Fruit fly (Drosophila melanogaster) whole organism, adult: ENCODE data around the gene bdl.

ENCODE experiments used
- CG11617 ChIP-seq: fragments of 200-800 bp; sonication (Bioruptor generic); optimal IDR thresholded peaks from 2 replicates; lab custom pipeline; 2017; ENCODE audit warnings: mild to moderate bottlenecking, missing biosample characterization, missing genetic modification reagents, missing genetic modification characterization
- CG12768 ChIP-seq: fragments of 200-800 bp; sonication (Bioruptor generic); optimal IDR thresholded peaks from 2 replicates; lab custom pipeline; 2017; ENCODE audit warnings: missing biosample characterization, missing genetic modification characterization, mild to moderate bottlenecking, moderate library complexity, missing genetic modification reagents
- CG14711 ChIP-seq: fragments of 200-800 bp; sonication (Bioruptor generic); optimal IDR thresholded peaks from 2 replicates; lab custom pipeline; 2018; ENCODE audit warnings: missing biosample characterization, mild to moderate bottlenecking, missing genetic modification characterization, moderate library complexity
- CG1620 ChIP-seq: fragments of 200-800 bp; sonication (Bioruptor generic); optimal IDR thresholded peaks from 2 replicates; lab custom pipeline; 2016; ENCODE audit warnings: missing biosample characterization, missing genetic modification characterization
- CG33017 ChIP-seq: fragments of 200-800 bp; sonication (Bioruptor generic); optimal IDR thresholded peaks from 2 replicates; lab custom pipeline; 2018; ENCODE audit warnings: missing biosample characterization, mild to moderate bottlenecking, missing genetic modification characterization, moderate library complexity
- CG5204 ChIP-seq: fragments of 200-800 bp; sonication (Bioruptor generic); optimal IDR thresholded peaks from 2 replicates; lab custom pipeline; 2016; ENCODE audit warnings: missing biosample characterization, missing genetic modification characterization
- CG7045 ChIP-seq: fragments of 200-800 bp; sonication (Bioruptor generic); optimal IDR thresholded peaks from 2 replicates; lab custom pipeline; 2017; ENCODE audit warnings: missing biosample characterization, mild to moderate bottlenecking, missing genetic modification characterization
- CG7101 ChIP-seq: fragments of 200-800 bp; sonication (Bioruptor generic); optimal IDR thresholded peaks from 2 replicates; lab custom pipeline; 2018; ENCODE audit warnings: missing biosample characterization, mild to moderate bottlenecking, missing genetic modification characterization, moderate library complexity
- Clk ChIP-seq: fragments of 200-800 bp; sonication (Bioruptor generic); optimal IDR thresholded peaks from 2 replicates; lab custom pipeline; 2017; ENCODE audit warnings: missing biosample characterization, missing genetic modification characterization
- Crg-1 ChIP-seq: fragments of 200-800 bp; sonication (Bioruptor generic); optimal IDR thresholded peaks from 2 replicates; lab custom pipeline; 2016; ENCODE audit warnings: missing biosample characterization, missing genetic modification characterization
- Hr96 ChIP-seq: fragments of 200-800 bp; sonication (Bioruptor generic); optimal IDR thresholded peaks from 2 replicates; lab custom pipeline; 2016; ENCODE audit warnings: missing biosample characterization, missing genetic modification characterization
- Mnt ChIP-seq: fragments of 200-800 bp; sonication (Bioruptor generic); optimal IDR thresholded peaks from 2 replicates; lab custom pipeline; 2016; ENCODE audit warnings: missing biosample characterization, mild to moderate bottlenecking, missing genetic modification characterization
- bab1 ChIP-seq: fragments of 200-800 bp; sonication (Bioruptor generic); optimal IDR thresholded peaks from 3 replicates; lab custom pipeline; 2019; ENCODE audit warnings: missing biosample characterization, mild to moderate bottlenecking, missing genetic modification characterization, moderate library complexity
- cic ChIP-seq: fragments of 200-800 bp; sonication (Bioruptor generic); optimal IDR thresholded peaks from 2 replicates; lab custom pipeline; 2017; ENCODE audit warnings: missing biosample characterization, mild to moderate bottlenecking, missing genetic modification characterization, moderate library complexity
- cnc ChIP-seq, 2 experiments: fragments of >200 bp; optimal IDR thresholded peaks; 2 replicates each; lab custom pipeline; 2017
- ovo ChIP-seq: fragments of 200-800 bp; sonication (Bioruptor generic); optimal IDR thresholded peaks from 2 replicates; lab custom pipeline; 2016; ENCODE audit warnings: missing biosample characterization, missing genetic modification characterization
- pad ChIP-seq: fragments of 200-800 bp; sonication (Bioruptor generic); optimal IDR thresholded peaks from 3 replicates; lab custom pipeline; 2017; ENCODE audit warnings: missing biosample characterization, missing genetic modification characterization, mild to moderate bottlenecking, moderate library complexity, missing genetic modification reagents
- tj ChIP-seq: fragments of 200-800 bp; sonication (Bioruptor generic); optimal IDR thresholded peaks from 3 replicates; lab custom pipeline; 2017; ENCODE audit warnings: missing biosample characterization, mild to moderate bottlenecking, missing genetic modification characterization, moderate library complexity
- toe ChIP-seq: fragments of 200-800 bp; sonication (Bioruptor generic); optimal IDR thresholded peaks from 2 replicates; lab custom pipeline; 2016; ENCODE audit warnings: missing biosample characterization, missing genetic modification characterization

The bdl gene

DNA sequence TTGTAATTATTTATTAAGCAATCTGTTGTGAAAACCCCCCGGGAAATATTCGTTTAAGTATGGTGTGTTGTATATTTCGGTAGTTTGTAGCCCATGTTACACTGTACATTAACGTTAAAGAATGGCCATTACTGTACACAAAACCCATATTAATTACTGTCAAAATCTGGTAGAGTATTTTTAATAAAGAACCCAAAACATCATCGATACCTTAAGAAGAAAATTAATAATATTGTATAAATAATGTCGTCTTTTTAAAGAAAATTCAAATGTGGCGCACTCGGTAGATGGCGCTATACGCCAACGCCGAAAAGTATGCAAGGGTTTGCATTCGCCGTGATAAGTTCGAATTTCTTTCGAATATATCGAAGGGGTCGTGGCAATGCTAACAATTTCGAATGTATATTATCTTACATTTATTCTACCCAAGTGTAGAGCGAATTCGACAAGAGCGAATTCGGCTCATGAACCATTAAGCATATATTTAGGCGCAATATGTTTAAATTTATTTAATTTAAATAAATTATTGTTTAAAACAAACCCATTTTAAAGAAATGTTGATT lies 21.3 kb downstream of the bdl start:
- TF ChIP-seq pad (peak; percentile 8), CG7101 (tag; lab: Kevin White, UChicago) (peak; percentile 2), Hr96 (GFP tag; lab: Kevin White, UChicago) (no peak), CG11617 (no peak), CG14711 (tag; lab: Kevin White, UChicago) (no peak), tj (GFP tag; lab: Kevin White, UChicago) (no peak), CG1620 (GFP tag; lab: Kevin White, UChicago) (no peak), Crg-1 (GFP tag; lab: Kevin White, UChicago) (no peak), CG33017 (tag; lab: Kevin White, UChicago) (no peak), bab1 (GFP tag; lab: Kevin White, UChicago) (peak; percentile 52), CG5204 (GFP tag; lab: Kevin White, UChicago) (no peak)

DNA sequence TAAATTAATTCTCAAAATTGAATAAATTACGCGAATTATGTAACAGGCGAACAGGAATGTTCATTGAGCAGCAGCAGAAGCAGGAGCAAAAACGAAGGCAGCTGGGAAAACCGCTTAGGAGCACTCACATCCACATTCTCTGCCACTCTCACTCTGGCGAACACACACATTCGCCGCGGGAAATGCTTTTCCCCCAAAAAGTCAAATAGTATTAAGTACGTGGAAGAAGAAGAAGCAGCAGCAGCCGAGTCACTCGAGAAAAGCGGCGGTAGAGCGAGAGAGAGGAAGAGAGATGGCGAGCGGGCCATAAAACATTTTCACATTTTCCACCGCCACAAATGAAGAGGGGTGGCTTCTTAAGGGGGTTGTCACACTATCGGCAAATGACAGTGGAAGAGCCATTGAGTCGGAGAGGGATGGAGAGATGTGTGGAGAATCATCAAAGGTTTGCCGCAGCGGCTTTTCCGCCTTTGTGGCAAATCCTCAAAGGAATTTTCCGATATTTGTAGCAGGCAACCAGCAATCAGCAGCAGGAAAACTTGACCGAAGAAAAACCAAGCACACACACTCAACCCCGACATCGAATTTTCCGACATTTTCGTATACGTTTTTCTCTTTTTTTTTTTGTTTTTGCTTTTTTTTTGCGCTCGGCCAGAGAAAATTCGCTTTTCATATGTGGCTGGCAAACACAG lies 22.4 kb downstream of the bdl start:
- no peak for TF ChIP-seq CG1620 (GFP tag; lab: Kevin White, UChicago)
- TF ChIP-seq pad: peak; percentile 14
- TF ChIP-seq CG14711 (tag; lab: Kevin White, UChicago): no peak
- TF ChIP-seq Hr96 (GFP tag; lab: Kevin White, UChicago): peak; percentile 9

DNA sequence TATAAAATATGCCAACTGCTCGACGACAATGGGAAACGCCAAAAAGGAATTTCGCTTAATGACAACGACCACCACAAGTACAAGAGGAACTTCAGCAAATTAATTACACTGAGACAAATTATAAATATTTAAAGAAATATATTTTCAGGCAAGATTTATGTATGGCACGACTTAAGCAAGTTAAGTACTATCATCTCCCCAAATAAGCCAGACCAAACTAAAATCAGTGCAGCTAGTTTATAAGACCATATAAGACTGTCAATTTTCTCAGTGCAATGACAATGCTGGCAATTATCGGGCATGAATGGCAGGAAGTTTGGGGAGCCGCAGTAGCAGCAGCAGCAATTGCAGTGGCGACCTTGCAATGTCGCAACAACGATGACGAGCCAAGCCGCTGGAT lies 24.2 kb downstream of the bdl start:
- TF ChIP-seq ovo (GFP tag; lab: Kevin White, UChicago): no peak
- TF ChIP-seq tj (GFP tag; lab: Kevin White, UChicago): no peak
- TF ChIP-seq cic (GFP tag; lab: Kevin White, UChicago): no peak
- TF ChIP-seq CG5204 (GFP tag; lab: Kevin White, UChicago): no peak
- TF ChIP-seq toe (GFP tag; lab: Kevin White, UChicago): no peak
- TF ChIP-seq CG11617: no peak
- no peak for TF ChIP-seq cnc (optimal IDR thresholded peaks at IDR 0.05; lab: Kevin White, UChicago)
- no peak for TF ChIP-seq Clk (GFP tag; lab: Kevin White, UChicago)
- no peak for TF ChIP-seq Mnt
- TF ChIP-seq bab1 (GFP tag; lab: Kevin White, UChicago): no peak
- TF ChIP-seq CG14711 (tag; lab: Kevin White, UChicago): no peak

DNA sequence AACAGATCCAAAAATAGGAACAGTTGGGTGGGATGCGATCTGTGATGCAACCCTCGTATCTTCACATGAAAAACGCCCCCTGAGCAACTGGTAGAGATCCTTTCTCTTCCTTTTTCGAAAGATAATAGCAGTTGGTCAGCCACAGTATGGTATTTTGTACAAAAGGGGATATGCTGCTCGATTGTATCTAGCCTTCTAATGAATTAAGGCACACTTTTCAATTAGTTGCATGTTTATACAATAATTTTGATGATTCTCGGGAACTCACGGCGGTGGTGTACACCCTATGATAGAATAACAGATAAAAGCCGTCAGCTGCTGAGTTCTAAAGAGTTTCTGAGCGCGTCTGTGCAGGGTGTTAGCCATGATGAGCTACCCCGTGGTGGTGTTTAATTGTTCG lies 25.3 kb downstream of the bdl start:
- no peak for TF ChIP-seq cic (GFP tag; lab: Kevin White, UChicago)
- no peak for TF ChIP-seq CG1620 (GFP tag; lab: Kevin White, UChicago)
- TF ChIP-seq tj (GFP tag; lab: Kevin White, UChicago): no peak
- TF ChIP-seq CG33017 (tag; lab: Kevin White, UChicago): no peak
- TF ChIP-seq Hr96 (GFP tag; lab: Kevin White, UChicago): no peak

DNA sequence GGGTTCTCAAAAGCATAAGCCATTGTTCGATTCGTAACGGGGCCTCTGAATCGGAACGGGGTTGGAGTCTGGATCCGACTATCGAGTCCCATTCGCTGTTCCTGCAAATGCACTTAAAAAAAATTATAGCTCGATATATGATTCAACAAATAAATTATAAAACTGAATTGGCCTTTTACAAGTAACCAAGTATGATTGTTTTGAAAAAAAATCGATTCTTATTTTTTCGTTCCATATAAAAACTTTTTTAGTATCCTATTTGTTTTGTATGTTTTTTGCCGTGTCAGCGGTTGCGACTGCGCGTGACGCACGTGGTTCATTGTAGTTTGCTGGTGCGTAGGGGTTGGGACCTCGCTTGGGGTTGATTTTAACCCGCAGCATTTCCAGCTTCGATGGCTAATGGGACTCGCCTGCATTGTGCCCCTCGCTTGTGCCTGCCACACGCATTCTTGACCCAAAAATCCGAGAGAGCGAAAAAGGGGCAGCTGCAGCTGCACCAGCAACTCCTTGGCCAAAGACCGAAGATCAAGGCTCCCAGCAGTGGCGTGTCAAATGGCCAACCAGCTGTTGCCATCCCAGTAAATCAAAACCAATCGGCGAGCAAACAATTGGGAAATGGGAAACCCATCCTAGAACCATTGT lies 26.4 kb downstream of the bdl start:
- TF ChIP-seq CG1620 (GFP tag; lab: Kevin White, UChicago) (no peak), pad (no peak), CG11617 (no peak), bab1 (GFP tag; lab: Kevin White, UChicago) (no peak), CG5204 (GFP tag; lab: Kevin White, UChicago) (no peak), Hr96 (GFP tag; lab: Kevin White, UChicago) (no peak), Mnt (no peak), cic (GFP tag; lab: Kevin White, UChicago) (no peak), tj (GFP tag; lab: Kevin White, UChicago) (no peak), cnc (optimal IDR thresholded peaks at IDR 0.05; lab: Kevin White, UChicago) (no peak), CG12768 (GFP tag; lab: Kevin White, UChicago) (no peak), CG7101 (tag; lab: Kevin White, UChicago) (no peak), toe (GFP tag; lab: Kevin White, UChicago) (no peak), CG33017 (tag; lab: Kevin White, UChicago) (no peak), CG14711 (tag; lab: Kevin White, UChicago) (no peak)

DNA sequence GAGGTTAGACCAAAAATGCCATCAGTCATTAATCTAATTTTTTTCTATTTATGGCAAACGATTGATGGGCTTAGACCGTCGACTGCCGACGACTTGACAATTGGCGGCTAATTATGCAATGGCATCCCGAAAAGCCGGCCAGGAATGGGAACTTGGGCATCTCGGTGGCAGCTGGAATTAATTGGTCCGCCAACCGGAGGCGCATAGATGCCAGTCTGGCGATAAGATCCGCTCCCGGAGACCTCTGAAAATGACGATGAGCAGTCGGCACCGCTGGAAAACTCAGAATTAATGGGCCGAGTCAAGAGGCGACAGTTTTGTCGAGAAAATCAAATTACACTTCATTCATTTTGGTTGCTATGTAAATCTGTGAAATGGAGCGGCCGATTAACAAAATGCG lies 28.3 kb downstream of the bdl start, which contains the start of gene CG15429:
CG15429 (plus strand) TSS at position 301 of the 400 bp plus-strand sequence.
- TF ChIP-seq CG5204 (GFP tag; lab: Kevin White, UChicago) (no peak), CG33017 (tag; lab: Kevin White, UChicago) (no peak), CG7045 (no peak), toe (GFP tag; lab: Kevin White, UChicago) (no peak), pad (no peak), Hr96 (GFP tag; lab: Kevin White, UChicago) (no peak), cic (GFP tag; lab: Kevin White, UChicago) (no peak), Crg-1 (GFP tag; lab: Kevin White, UChicago) (no peak), Mnt (no peak), CG11617 (no peak), Clk (GFP tag; lab: Kevin White, UChicago) (no peak)
